Worm (Caenorhabditis elegans): ENCODE results near the gene M18.3.

DNA sequence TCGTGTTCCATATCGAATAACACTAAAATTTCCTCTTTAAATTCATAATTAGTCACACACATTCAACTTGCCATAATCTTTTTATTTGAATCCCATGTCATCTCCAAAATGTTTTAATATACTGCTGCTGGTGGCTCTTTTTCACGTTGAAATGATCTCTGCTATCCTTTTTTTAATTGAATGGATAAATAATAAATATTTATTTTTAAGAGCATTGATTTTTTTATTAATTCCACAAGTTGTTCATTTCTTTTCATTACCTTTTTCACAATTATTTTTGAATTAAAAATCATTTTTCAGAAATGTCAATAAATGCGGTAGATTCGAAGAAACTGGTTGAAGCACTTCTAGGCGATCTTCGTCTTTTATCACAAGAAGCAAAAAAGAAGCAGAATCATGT lies 9.2 kb upstream of the M18.3 start, which contains the start of gene mon-2:
- TF ChIP-seq ceh-45 (GFP tag; IDR thresholded peaks at IDR 0.05) = no peak
- TF ChIP-seq hlh-15 (tag; optimal IDR thresholded peaks at IDR 0.05) = no peak
- no peak for TF ChIP-seq ama-1 (optimal IDR thresholded peaks at IDR 0.05)
- no peak for TF ChIP-seq hlh-8 (tag; optimal IDR thresholded peaks at IDR 0.05)
- no peak for TF ChIP-seq rnt-1 (tag; optimal IDR thresholded peaks at IDR 0.05)
- TF ChIP-seq pha-4 (tag; optimal IDR thresholded peaks at IDR 0.05) = no peak
- TF ChIP-seq ceh-30 (tag; optimal IDR thresholded peaks at IDR 0.05) = no peak
- TF ChIP-seq ceh-22 (tag; optimal IDR thresholded peaks at IDR 0.05) = no peak
- TF ChIP-seq sox-4 (tag; optimal IDR thresholded peaks at IDR 0.05) = no peak
- TF ChIP-seq pax-1 (tag; optimal IDR thresholded peaks at IDR 0.05) = no peak
- TF ChIP-seq hlh-6 (tag; optimal IDR thresholded peaks at IDR 0.05) = no peak
- TF ChIP-seq lim-6 (tag; optimal IDR thresholded peaks at IDR 0.05) = no peak
- no peak for TF ChIP-seq pros-1 (tag; optimal IDR thresholded peaks at IDR 0.05)
